Fruit fly (Drosophila melanogaster): ENCODE measurements around the gene DEF8.
A peak's percentile ranks its signal among the peaks of the same experiment; 100 is the strongest.

DEF8 gene

dm6 chr3L:12131918-12132317 lies at the start of gene DEF8 (continued):
- TF ChIP-seq CG6792 (GFP tag; optimal IDR thresholded peaks at IDR 0.05) = peak; percentile 59
- peak; percentile 94 for TF ChIP-seq Sox14 (GFP tag; optimal IDR thresholded peaks at IDR 0.05)
- TF ChIP-seq vri (GFP tag; optimal IDR thresholded peaks at IDR 0.05) = no peak
- TF ChIP-seq esn (GFP tag; optimal IDR thresholded peaks at IDR 0.05) = peak; percentile 74
- TF ChIP-seq CG3032 (tag; optimal IDR thresholded peaks at IDR 0.05) = peak; percentile 80
- no peak for TF ChIP-seq Met (GFP tag; optimal IDR thresholded peaks at IDR 0.05)
- TF ChIP-seq CG4318 (GFP tag; optimal IDR thresholded peaks at IDR 0.05) = peak; percentile 58
- peak; percentile 21 for TF ChIP-seq dac (GFP tag; optimal IDR thresholded peaks at IDR 0.05)

dm6 chr3L:12082521-12082841 lies 49.5 kb upstream of the DEF8 start:
- TF ChIP-seq fkh (GFP tag; optimal IDR thresholded peaks at IDR 0.05) (no peak), CG6792 (GFP tag; optimal IDR thresholded peaks at IDR 0.05) (no peak), svp (GFP tag) (peak; percentile 78), ss (GFP tag; optimal IDR thresholded peaks at IDR 0.05) (peak in 1 of 2 experiments; percentile 11), CG10631 (GFP tag; optimal IDR thresholded peaks at IDR 0.05) (no peak), Gug (GFP tag; IDR thresholded peaks at IDR 0.05) (no peak), CG1621 (tag; optimal IDR thresholded peaks at IDR 0.05) (peak; percentile 63), Hr38 (GFP tag; optimal IDR thresholded peaks at IDR 0.05) (no peak), vri (GFP tag; optimal IDR thresholded peaks at IDR 0.05) (peak; percentile 6), CG6854 (GFP tag; optimal IDR thresholded peaks at IDR 0.05) (peak; percentile 54)

DNA sequence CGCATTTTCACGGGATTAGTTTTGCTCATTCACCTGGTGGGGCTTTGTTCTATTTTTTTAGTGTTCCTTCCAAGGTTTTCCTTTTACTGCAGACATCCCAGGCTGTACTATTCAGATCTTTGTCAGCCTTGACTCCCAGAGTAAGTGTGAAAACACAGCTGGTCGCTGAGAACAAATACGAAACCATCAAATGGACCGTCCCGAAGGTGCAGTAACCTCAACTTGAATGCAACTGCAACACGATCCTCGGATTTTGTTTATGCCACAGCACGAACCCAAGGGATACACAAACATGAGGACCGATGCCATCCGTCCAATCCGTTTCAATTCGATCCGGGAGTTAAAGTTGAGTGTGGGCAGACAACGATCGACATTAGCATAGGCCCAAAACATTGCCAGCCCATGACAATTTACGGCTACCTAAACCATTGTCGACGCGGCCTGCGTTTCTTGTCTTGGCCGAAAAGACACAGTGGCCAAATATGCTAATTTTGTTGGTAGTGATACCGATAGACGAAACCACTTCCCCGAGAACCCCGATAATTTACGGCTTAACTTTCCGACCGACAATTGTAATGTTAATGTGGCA lies 48.8 kb upstream of the DEF8 start:
- no peak for TF ChIP-seq CG8319 (GFP tag; optimal IDR thresholded peaks at IDR 0.05)
- no peak for TF ChIP-seq CG4318 (GFP tag; optimal IDR thresholded peaks at IDR 0.05)
- TF ChIP-seq CG7368 (GFP tag; optimal IDR thresholded peaks at IDR 0.05) = no peak
- no peak for TF ChIP-seq dsx (GFP tag; optimal IDR thresholded peaks at IDR 0.05; ENCODE audit: poor library complexity, severe bottlenecking)
- no peak for TF ChIP-seq Hr38 (GFP tag; optimal IDR thresholded peaks at IDR 0.05)
- TF ChIP-seq CG10631 (GFP tag; optimal IDR thresholded peaks at IDR 0.05) = no peak
- TF ChIP-seq fd59A (GFP tag; optimal IDR thresholded peaks at IDR 0.05) = no peak
- no peak for TF ChIP-seq CG10669 (GFP tag; optimal IDR thresholded peaks at IDR 0.05)
- no peak for TF ChIP-seq CG1621 (tag; optimal IDR thresholded peaks at IDR 0.05)
- TF ChIP-seq net (GFP tag; optimal IDR thresholded peaks at IDR 0.05) = no peak
- TF ChIP-seq Lpt (GFP tag; optimal IDR thresholded peaks at IDR 0.05) = no peak
- TF ChIP-seq CG34406 (GFP tag; optimal IDR thresholded peaks at IDR 0.05) = no peak
- TF ChIP-seq vri (GFP tag; optimal IDR thresholded peaks at IDR 0.05) = no peak
- no peak for TF ChIP-seq Sox14 (GFP tag; optimal IDR thresholded peaks at IDR 0.05)
- no peak for TF ChIP-seq esn (GFP tag; optimal IDR thresholded peaks at IDR 0.05)
- no peak for TF ChIP-seq fkh (GFP tag; optimal IDR thresholded peaks at IDR 0.05)
- no peak for TF ChIP-seq CG16779 (tag; optimal IDR thresholded peaks at IDR 0.05)

dm6 chr3L:12083861-12084260 lies 48.1 kb upstream of the DEF8 start:
- TF ChIP-seq CG9139 (GFP tag; optimal IDR thresholded peaks at IDR 0.05) (no peak), net (GFP tag; optimal IDR thresholded peaks at IDR 0.05) (no peak), CG1621 (tag; optimal IDR thresholded peaks at IDR 0.05) (no peak), ss (GFP tag; optimal IDR thresholded peaks at IDR 0.05) (no peak), vri (GFP tag; optimal IDR thresholded peaks at IDR 0.05) (peak; percentile 54), fkh (GFP tag; optimal IDR thresholded peaks at IDR 0.05) (peak; percentile 89), dsx (GFP tag; optimal IDR thresholded peaks at IDR 0.05; ENCODE audit: poor library complexity, severe bottlenecking) (no peak), spab (GFP tag; optimal IDR thresholded peaks at IDR 0.05) (no peak), Eip78C (GFP tag) (peak; percentile 1), CG6792 (GFP tag; optimal IDR thresholded peaks at IDR 0.05) (no peak), CG10669 (GFP tag; optimal IDR thresholded peaks at IDR 0.05) (no peak), CG6808 (GFP tag; optimal IDR thresholded peaks at IDR 0.05) (no peak), CG11762 (GFP tag; optimal IDR thresholded peaks at IDR 0.05; ENCODE audit: insufficient read depth) (no peak), Hr39 (GFP tag; optimal IDR thresholded peaks at IDR 0.05) (no peak), Blimp-1 (GFP tag; optimal IDR thresholded peaks at IDR 0.05) (no peak), CG31627 (GFP tag; optimal IDR thresholded peaks at IDR 0.05) (no peak), CG3032 (tag; optimal IDR thresholded peaks at IDR 0.05) (no peak), CG8632 (GFP tag; optimal IDR thresholded peaks at IDR 0.05) (no peak), Ets96B (tag; optimal IDR thresholded peaks at IDR 0.05) (no peak)

Measured in whole organism, prepupa.